Fruit fly (Drosophila melanogaster) whole organism, embryonic: ENCODE measurements around the gene RhoGDI.

Experiments used
- Atf-2 ChIP-seq: fragments of 200-800 bp; sonication (Bioruptor generic); optimal IDR thresholded peaks from 2 replicates; lab custom pipeline; 2016; ENCODE audit warnings: missing biosample characterization, missing genetic modification characterization
- B-H1 ChIP-seq: fragments of 200-800 bp; sonication (Bioruptor generic); IDR thresholded peaks from 3 replicates; pipeline ENCODE4 v1.3.6; 2022; ENCODE audit warnings: missing biosample characterization, missing genetic modification characterization
- BEAF-32 ChIP-seq: fragments of 200-800 bp; sonication (Bioruptor generic); optimal IDR thresholded peaks from 3 replicates; lab custom pipeline; 2017; ENCODE audit warnings: missing biosample characterization, missing genetic modification characterization, mild to moderate bottlenecking, moderate library complexity, missing genetic modification reagents
- CG10565 ChIP-seq: fragments of 200-800 bp; sonication (Bioruptor generic); optimal IDR thresholded peaks from 3 replicates; lab custom pipeline; 2016; ENCODE audit warnings: missing biosample characterization, mild to moderate bottlenecking, missing genetic modification characterization
- CG11504 ChIP-seq: fragments of 200-800 bp; sonication (Bioruptor generic); optimal IDR thresholded peaks from 3 replicates; lab custom pipeline; 2019; ENCODE audit warnings: missing biosample characterization, mild to moderate bottlenecking, missing genetic modification characterization, moderate library complexity
- CG11695 ChIP-seq: fragments of 200-800 bp; sonication (Bioruptor generic); IDR thresholded peaks from 3 replicates; pipeline ENCODE4 v1.3.6; 2022; ENCODE audit warnings: missing biosample characterization, missing genetic modification characterization
- CG12391 ChIP-seq: fragments of 200-800 bp; sonication (Bioruptor generic); optimal IDR thresholded peaks from 3 replicates; lab custom pipeline; 2018; ENCODE audit warnings: missing biosample characterization, mild to moderate bottlenecking, missing genetic modification characterization, moderate library complexity
- CG14860 ChIP-seq: fragments of 200-800 bp; sonication (Bioruptor generic); IDR thresholded peaks from 3 replicates; pipeline ENCODE4 v1.3.6; 2022; ENCODE audit warnings: missing biosample characterization, missing genetic modification characterization; ENCODE audit not compliant: partially characterized antibody
- CG2875 ChIP-seq: fragments of 200-800 bp; sonication (Bioruptor generic); optimal IDR thresholded peaks from 2 replicates; lab custom pipeline; 2017; ENCODE audit warnings: missing biosample characterization, mild to moderate bottlenecking, missing genetic modification characterization, missing genetic modification reagents
- CG34376 ChIP-seq: fragments of 200-800 bp; sonication (Bioruptor generic); optimal IDR thresholded peaks from 2 replicates; lab custom pipeline; 2018; ENCODE audit warnings: missing biosample characterization, mild to moderate bottlenecking, missing genetic modification characterization
- CG6175 ChIP-seq: fragments of 200-800 bp; sonication (Bioruptor generic); IDR thresholded peaks from 3 replicates; pipeline ENCODE4 v1.3.6; 2022; ENCODE audit warnings: missing biosample characterization, missing genetic modification characterization
- CG8388 ChIP-seq: fragments of 200-800 bp; sonication (Bioruptor generic); optimal IDR thresholded peaks from 2 replicates; lab custom pipeline; 2019; ENCODE audit warnings: missing biosample characterization, mild to moderate bottlenecking, missing genetic modification characterization, moderate library complexity
- CG9876 ChIP-seq: fragments of 200-800 bp; sonication (Bioruptor generic); optimal IDR thresholded peaks from 2 replicates; lab custom pipeline; 2016; ENCODE audit warnings: missing biosample characterization, missing genetic modification characterization
- D19B ChIP-seq: fragments of 200-800 bp; sonication (Bioruptor generic); optimal IDR thresholded peaks from 2 replicates; lab custom pipeline; 2017; ENCODE audit warnings: missing biosample characterization, mild to moderate bottlenecking, missing genetic modification characterization
- Dfd ChIP-seq, 2 experiments: fragments of >200 bp; optimal IDR thresholded peaks; 2 replicates each; lab custom pipeline; 2017; ENCODE audit warnings: missing biosample characterization in 2 of 2, missing genetic modification characterization in 2 of 2
- Dp ChIP-seq: fragments of 200-800 bp; sonication (Bioruptor generic); optimal IDR thresholded peaks from 2 replicates; lab custom pipeline; 2018; ENCODE audit warnings: missing biosample characterization, mild to moderate bottlenecking, missing genetic modification characterization, moderate library complexity
- E2f2 ChIP-seq: fragments of 200-800 bp; sonication (Bioruptor generic); IDR thresholded peaks from 2 replicates; pipeline ENCODE4 v1.3.6; 2022; ENCODE audit warnings: missing biosample characterization, missing genetic modification characterization
- Fer1 ChIP-seq: fragments of 200-800 bp; sonication (Bioruptor generic); optimal IDR thresholded peaks from 2 replicates; lab custom pipeline; 2017; ENCODE audit warnings: missing biosample characterization, mild to moderate bottlenecking, missing genetic modification characterization
- HHEX ChIP-seq: fragments of 200-800 bp; sonication (Bioruptor generic); optimal IDR thresholded peaks from 3 replicates; lab custom pipeline; 2017; ENCODE audit warnings: missing biosample characterization, mild to moderate bottlenecking, missing genetic modification characterization, missing genetic modification reagents
- Hmr ChIP-seq: fragments of 200-800 bp; sonication (Bioruptor generic); optimal IDR thresholded peaks from 3 replicates; lab custom pipeline; 2017; ENCODE audit warnings: mild to moderate bottlenecking, missing biosample characterization, missing genetic modification reagents, missing genetic modification characterization
- MTF-1 ChIP-seq: fragments of 200-800 bp; sonication (Bioruptor generic); optimal IDR thresholded peaks from 2 replicates; lab custom pipeline; 2018; ENCODE audit warnings: missing biosample characterization, mild to moderate bottlenecking, missing genetic modification characterization, borderline replicate concordance
- Med ChIP-seq: fragments of 200-800 bp; sonication (Bioruptor generic); peaks from one replicate; lab custom pipeline; 2016; ENCODE audit warnings: missing biosample characterization, missing genetic modification characterization, mild to moderate bottlenecking, inconsistent platforms, moderate library complexity
- Meics ChIP-seq: fragments of 200-800 bp; sonication (Bioruptor generic); optimal IDR thresholded peaks from 2 replicates; lab custom pipeline; 2017; ENCODE audit warnings: missing biosample characterization, mild to moderate bottlenecking, missing genetic modification characterization
- Mrtf ChIP-seq: fragments of 200-800 bp; sonication (Bioruptor generic); IDR thresholded peaks from 3 replicates; pipeline ENCODE4 v1.3.6; 2022; ENCODE audit warnings: missing biosample characterization, missing genetic modification characterization
- Ssrp ChIP-seq: fragments of 200-800 bp; sonication (Bioruptor generic); optimal IDR thresholded peaks from 2 replicates; lab custom pipeline; 2018; ENCODE audit warnings: missing biosample characterization, mild to moderate bottlenecking, missing genetic modification characterization, moderate library complexity
- ap ChIP-seq: fragments of 200-800 bp; sonication (Bioruptor generic); IDR thresholded peaks from 2 replicates; pipeline ENCODE4 v1.3.6; 2022; ENCODE audit warnings: missing biosample characterization, missing genetic modification characterization
- bbx ChIP-seq: fragments of 200-800 bp; sonication (Bioruptor generic); IDR thresholded peaks from 2 replicates; pipeline ENCODE4 v1.3.6; 2022; ENCODE audit warnings: missing biosample characterization, missing genetic modification characterization; ENCODE audit not compliant: partially characterized antibody
- cad ChIP-seq: fragments of >200 bp; optimal IDR thresholded peaks from 2 replicates; lab custom pipeline; 2017; ENCODE audit warnings: missing biosample characterization, missing genetic modification characterization
- cato ChIP-seq: fragments of 200-800 bp; sonication (Bioruptor generic); optimal IDR thresholded peaks from 2 replicates; lab custom pipeline; 2016; ENCODE audit warnings: missing biosample characterization, missing genetic modification characterization, borderline replicate concordance
- chif ChIP-seq, 2 experiments: fragments of 200-800 bp; sonication (Bioruptor generic); optimal IDR thresholded peaks; 3 replicates each; lab custom pipeline; 2016; ENCODE audit warnings: missing biosample characterization in 2 of 2, missing genetic modification characterization in 2 of 2
- crc ChIP-seq: fragments of 200-800 bp; sonication (Bioruptor generic); optimal IDR thresholded peaks from 2 replicates; lab custom pipeline; 2016; ENCODE audit warnings: missing biosample characterization, missing genetic modification characterization
- dati ChIP-seq: fragments of 200-800 bp; sonication (Bioruptor generic); IDR thresholded peaks from 2 replicates; pipeline ENCODE4 v1.3.6; 2022; ENCODE audit warnings: missing biosample characterization, missing genetic modification characterization
- disco-r ChIP-seq: fragments of 200-800 bp; sonication (Bioruptor generic); optimal IDR thresholded peaks from 2 replicates; lab custom pipeline; 2016; ENCODE audit warnings: missing biosample characterization, missing genetic modification characterization
- hkb ChIP-seq, 2 experiments: fragments of 200-800 bp in 1 of 2; fragments of >200 bp in 1 of 2; sonication (Bioruptor generic) in 1 of 2; IDR thresholded peaks in 1 of 2; optimal IDR thresholded peaks in 1 of 2; 2 replicates each; pipeline versions ENCODE4 v1.3.6 to Lab custom; 2017 to 2022; ENCODE audit warnings: missing biosample characterization in 1 of 2, missing genetic modification characterization in 1 of 2
- lab ChIP-seq: fragments of 200-800 bp; sonication (Bioruptor generic); optimal IDR thresholded peaks from 3 replicates; lab custom pipeline; 2017; ENCODE audit warnings: missing biosample characterization, missing genetic modification characterization, mild to moderate bottlenecking, moderate library complexity, missing genetic modification reagents
- lilli ChIP-seq: fragments of 200-800 bp; sonication (Bioruptor generic); optimal IDR thresholded peaks from 3 replicates; lab custom pipeline; 2016; ENCODE audit warnings: missing biosample characterization, missing genetic modification characterization
- lov ChIP-seq, 2 experiments: fragments of 200-800 bp in 1 of 2; fragments of >200 bp in 1 of 2; sonication (Bioruptor generic) in 1 of 2; IDR thresholded peaks in 1 of 2; optimal IDR thresholded peaks in 1 of 2; 2 replicates in 1 of 2; 3 replicates in 1 of 2; pipeline versions ENCODE4 v1.3.6 to Lab custom; 2017 to 2022; ENCODE audit warnings: missing biosample characterization in 1 of 2, missing genetic modification characterization in 1 of 2
- pan ChIP-seq, 4 experiments: fragments of >200 bp in 3 of 4; fragments of 200-800 bp in 1 of 4; sonication (Bioruptor generic) in 1 of 4; optimal IDR thresholded peaks in 3 of 4; IDR thresholded peaks in 1 of 4; 2 replicates each; pipeline versions ENCODE4 v1.3.6 to Lab custom; 2017 to 2022; ENCODE audit warnings: missing biosample characterization in 2 of 4, missing genetic modification characterization in 2 of 4, mixed read lengths in 1 of 4
- pum ChIP-seq: fragments of 200-800 bp; sonication (Bioruptor generic); optimal IDR thresholded peaks from 2 replicates; lab custom pipeline; 2016; ENCODE audit warnings: missing biosample characterization, missing genetic modification characterization
- sd ChIP-seq: fragments of 200-800 bp; sonication (Bioruptor generic); optimal IDR thresholded peaks from 3 replicates; lab custom pipeline; 2018; ENCODE audit warnings: missing biosample characterization, mild to moderate bottlenecking, missing genetic modification characterization, moderate library complexity
- sima ChIP-seq: fragments of 200-800 bp; sonication (Bioruptor generic); optimal IDR thresholded peaks from 2 replicates; lab custom pipeline; 2016; ENCODE audit warnings: missing biosample characterization, missing genetic modification characterization
- slbo ChIP-seq: fragments of 200-800 bp; sonication (Bioruptor generic); IDR thresholded peaks from 2 replicates; pipeline ENCODE4 v1.3.6; 2022; ENCODE audit warnings: missing biosample characterization, missing genetic modification characterization
- sr ChIP-seq: fragments of 200-800 bp; sonication (Bioruptor generic); IDR thresholded peaks from 3 replicates; pipeline ENCODE4 v1.3.6; 2022; ENCODE audit warnings: missing biosample characterization, missing genetic modification characterization
- tin ChIP-seq: fragments of 200-800 bp; sonication (Bioruptor generic); optimal IDR thresholded peaks from 3 replicates; lab custom pipeline; 2016; ENCODE audit warnings: missing biosample characterization, missing genetic modification characterization
- twi ChIP-seq: fragments of 200-800 bp; optimal IDR thresholded peaks from 2 replicates; lab custom pipeline; 2019; ENCODE audit warnings: missing biosample characterization, mild to moderate bottlenecking, missing genetic modification characterization, moderate library complexity
- zen2 ChIP-seq: fragments of 200-800 bp; sonication (Bioruptor generic); IDR thresholded peaks from 3 replicates; pipeline ENCODE4 v1.3.6; 2022; ENCODE audit warnings: missing biosample characterization, missing genetic modification characterization; ENCODE audit not compliant: partially characterized antibody
- zfh1 ChIP-seq: fragments of 200-800 bp; sonication (Bioruptor generic); IDR thresholded peaks from 3 replicates; pipeline ENCODE4 v1.3.6; 2022; ENCODE audit warnings: missing biosample characterization, missing genetic modification characterization

RhoGDI gene

dm6 chr3L:19928435-19929011 lies at the start of gene RhoGDI, which contains the start of gene CG8004 (continued):
- TF ChIP-seq CG11695 (peak; percentile 27; the same call in 1 of the 3 replicates), lab (GFP tag; lab: Kevin White, UChicago) (peak; percentile 79), Atf-2 (GFP tag; lab: Kevin White, UChicago) (peak; percentile 65), D19B (GFP tag; lab: Kevin White, UChicago) (no peak), CG9876 (GFP tag; lab: Kevin White, UChicago) (peak; percentile 14), Ssrp (tag; lab: Kevin White, UChicago) (peak; percentile 59), CG6175 (GFP tag; lab: Robert Waterston, UW) (no peak), lov (optimal IDR thresholded peaks at IDR 0.05; lab: Kevin White, UChicago) (no peak), lov (GFP tag; IDR thresholded peaks at IDR 0.05; lab: Robert Waterston, UW) (0 out of 3 replicates have a peak, but pooled peaks have one; percentile 17), CG12391 (tag; lab: Kevin White, UChicago) (peak; percentile 82), CG2875 (GFP tag; lab: Kevin White, UChicago) (no peak), sima (GFP tag; lab: Kevin White, UChicago) (no peak), B-H1 (GFP tag; lab: Robert Waterston, UW) (peak; percentile 23; the same call in 1 of the 3 replicates), cato (GFP tag; lab: Kevin White, UChicago) (peak; percentile 40), Dp (peak; percentile 27), zfh1 (peak; percentile 44; the same call in 2 of the 3 replicates), cad (no peak), disco-r (GFP tag; lab: Kevin White, UChicago) (peak; percentile 35), tin (GFP tag; lab: Kevin White, UChicago) (peak; percentile 75), slbo (GFP tag; lab: Robert Waterston, UW) (peak; percentile 77), bbx (GFP tag; lab: Robert Waterston, UW) (no peak), chif (GFP tag; optimal IDR thresholded peaks at IDR 0.05; lab: Kevin White, UChicago) (peak; percentile 12 to 64), Dfd (GFP tag; optimal IDR thresholded peaks at IDR 0.05; lab: Kevin White, UChicago) (no peak), ap (no peak), MTF-1 (GFP tag; lab: Kevin White, UChicago) (no peak), hkb (optimal IDR thresholded peaks at IDR 0.05; lab: Kevin White, UChicago) (no peak), hkb (GFP tag; IDR thresholded peaks at IDR 0.05; lab: Robert Waterston, UW) (peak; percentile 49; the same call in 1 of the 2 replicates), CG34376 (peak; percentile 12), Fer1 (no peak), pan (optimal IDR thresholded peaks at IDR 0.05; lab: Kevin White, UChicago) (no peak), pan (GFP tag; optimal IDR thresholded peaks at IDR 0.05 in 1 of 2, IDR thresholded peaks at IDR 0.05 in 1 of 2) (peak in 1 of 2 experiments; percentile 75), Meics (GFP tag; lab: Kevin White, UChicago) (peak; percentile 49), Mrtf (GFP tag; lab: Robert Waterston, UW) (no peak), zen2 (GFP tag; lab: Robert Waterston, UW) (no peak), twi (tag; lab: Kevin White, UChicago) (peak; percentile 42), CG8388 (peak; percentile 63), Hmr (GFP tag; lab: Kevin White, UChicago) (peak; percentile 70), CG10565 (no peak), crc (GFP tag; lab: Kevin White, UChicago) (peak; percentile 55), sd (tag; lab: Kevin White, UChicago) (no peak), lilli (peak; percentile 86), pum (peak; percentile 61), Med (GFP tag; lab: Kevin White, UChicago) (peak; percentile 96), sr (GFP tag; lab: Robert Waterston, UW) (no peak), CG11504 (tag; lab: Kevin White, UChicago) (peak; percentile 67), CG14860 (GFP tag; lab: Robert Waterston, UW) (no peak), HHEX (GFP tag; lab: Kevin White, UChicago) (peak; percentile 9), E2f2 (GFP tag; lab: Robert Waterston, UW) (peak; percentile 52), dati (GFP tag; lab: Robert Waterston, UW) (peak; percentile 8; the same call in 1 of the 2 replicates), BEAF-32 (peak; percentile 53)
